Worm (Caenorhabditis elegans) whole organism, late embryonic: ENCODE measurements around the gene hrg-4.

Experiments used
- C38D4.7 ChIP-seq: fragments of 200-800 bp; sonication (Bioruptor generic); optimal IDR thresholded peaks from 2 replicates; lab custom pipeline; 2018; ENCODE audit warnings: mild to moderate bottlenecking, missing genetic modification characterization, moderate library complexity, missing compliant biosample characterization
- F13H6.1 ChIP-seq: sonication (generic microtip); optimal IDR thresholded peaks from 2 replicates; lab custom pipeline; 2016; ENCODE audit warnings: missing genetic modification characterization, missing compliant biosample characterization
- K02D7.2 ChIP-seq: sonication (generic microtip); optimal IDR thresholded peaks from 2 replicates; lab custom pipeline; 2017; ENCODE audit warnings: mild to moderate bottlenecking, missing genetic modification characterization, missing compliant biosample characterization
- Y22D7AL.16 ChIP-seq: sonication (generic microtip); optimal IDR thresholded peaks from 2 replicates; lab custom pipeline; 2016; ENCODE audit warnings: missing genetic modification characterization, missing compliant biosample characterization
- ahr-1 ChIP-seq: sonication (generic microtip); optimal IDR thresholded peaks from 2 replicates; lab custom pipeline; 2016; ENCODE audit warnings: missing genetic modification characterization, missing compliant biosample characterization
- ceh-19 ChIP-seq: fragments of 200-800 bp; sonication (Bioruptor generic); optimal IDR thresholded peaks from 2 replicates; lab custom pipeline; 2018; ENCODE audit warnings: mild to moderate bottlenecking, missing genetic modification characterization, missing compliant biosample characterization
- ceh-2 ChIP-seq: sonication (generic microtip); optimal IDR thresholded peaks from 2 replicates; lab custom pipeline; 2016; ENCODE audit warnings: missing genotype, missing genetic modification characterization, missing compliant biosample characterization
- ceh-24 ChIP-seq: sonication (generic microtip); optimal IDR thresholded peaks from 2 replicates; lab custom pipeline; 2016; ENCODE audit warnings: mild to moderate bottlenecking, missing genetic modification characterization, missing compliant biosample characterization
- ceh-31 ChIP-seq: sonication (generic microtip); optimal IDR thresholded peaks from 2 replicates; lab custom pipeline; 2016; ENCODE audit warnings: missing genetic modification characterization, missing compliant biosample characterization
- ceh-34 ChIP-seq: sonication (generic microtip); optimal IDR thresholded peaks from 2 replicates; lab custom pipeline; 2016; ENCODE audit warnings: mild to moderate bottlenecking, missing genetic modification characterization, missing compliant biosample characterization
- ceh-48 ChIP-seq: sonication (generic microtip); optimal IDR thresholded peaks from 2 replicates; lab custom pipeline; 2016; ENCODE audit warnings: missing genetic modification characterization, inconsistent platforms, missing compliant biosample characterization
- ceh-6 ChIP-seq: fragments of 200-800 bp; sonication (Bioruptor generic); optimal IDR thresholded peaks from 2 replicates; lab custom pipeline; 2018; ENCODE audit warnings: mild to moderate bottlenecking, missing genetic modification characterization, missing compliant biosample characterization
- ceh-9 ChIP-seq: sonication (generic microtip); optimal IDR thresholded peaks from 2 replicates; lab custom pipeline; 2016; ENCODE audit warnings: mild to moderate bottlenecking, missing genetic modification characterization, inconsistent platforms, missing compliant biosample characterization
- dve-1 ChIP-seq: sonication (generic microtip); optimal IDR thresholded peaks from 2 replicates; lab custom pipeline; 2017; ENCODE audit warnings: antibody characterized with exemption, mild to moderate bottlenecking, missing genetic modification characterization, missing compliant biosample characterization
- elt-2 ChIP-seq: sonication (generic microtip); optimal IDR thresholded peaks from 2 replicates; lab custom pipeline; 2016; ENCODE audit warnings: missing genetic modification reagents, missing genetic modification characterization, missing compliant biosample characterization
- ets-4 ChIP-seq: sonication (generic microtip); optimal IDR thresholded peaks from 2 replicates; lab custom pipeline; 2016; ENCODE audit warnings: missing genetic modification characterization, missing compliant biosample characterization
- fax-1 ChIP-seq: sonication (generic microtip); optimal IDR thresholded peaks from 2 replicates; lab custom pipeline; 2016; ENCODE audit warnings: missing genotype, missing genetic modification characterization, missing compliant biosample characterization
- fkh-10 ChIP-seq: fragments of 150-350 bp; optimal IDR thresholded peaks from 2 replicates; lab custom pipeline; 2014; ENCODE audit warnings: missing biosample characterization, missing genetic modification reagents, missing genetic modification characterization
- fkh-6 ChIP-seq: sonication (generic microtip); optimal IDR thresholded peaks from 2 replicates; lab custom pipeline; 2016; ENCODE audit warnings: missing genetic modification characterization, missing compliant biosample characterization
- gmeb-2 ChIP-seq: sonication (generic microtip); optimal IDR thresholded peaks from 2 replicates; lab custom pipeline; 2016; ENCODE audit warnings: missing genetic modification characterization, inconsistent platforms, missing compliant biosample characterization
- hlh-13 ChIP-seq: fragments of 200-800 bp; sonication (Bioruptor generic); optimal IDR thresholded peaks from 2 replicates; lab custom pipeline; 2018; ENCODE audit warnings: mild to moderate bottlenecking, missing genetic modification characterization, missing compliant biosample characterization
- hlh-15 ChIP-seq: sonication (generic microtip); optimal IDR thresholded peaks from 2 replicates; lab custom pipeline; 2016; ENCODE audit warnings: missing genetic modification characterization, missing compliant biosample characterization
- hlh-30 ChIP-seq: sonication (generic microtip); optimal IDR thresholded peaks from 2 replicates; lab custom pipeline; 2017; ENCODE audit warnings: antibody characterized with exemption, missing genetic modification characterization, missing compliant biosample characterization; ENCODE audit not compliant: insufficient read depth
- hlh-6 ChIP-seq: sonication (generic microtip); optimal IDR thresholded peaks from 2 replicates; lab custom pipeline; 2016; ENCODE audit warnings: missing genotype, missing genetic modification characterization, missing compliant biosample characterization
- hlh-8 ChIP-seq: sonication (generic microtip); optimal IDR thresholded peaks from 2 replicates; lab custom pipeline; 2016; ENCODE audit warnings: missing genotype, missing genetic modification characterization, missing compliant biosample characterization
- lim-6 ChIP-seq: sonication (generic microtip); optimal IDR thresholded peaks from 2 replicates; lab custom pipeline; 2016; ENCODE audit warnings: missing genetic modification characterization, missing compliant biosample characterization
- lin-11 ChIP-seq: fragments of 200-800 bp; sonication (Bioruptor generic); optimal IDR thresholded peaks from 2 replicates; lab custom pipeline; 2018; ENCODE audit warnings: mild to moderate bottlenecking, missing genetic modification characterization, missing compliant biosample characterization
- madf-2 ChIP-seq: sonication (generic microtip); optimal IDR thresholded peaks from 2 replicates; lab custom pipeline; 2017; ENCODE audit warnings: missing genetic modification characterization, missing compliant biosample characterization
- mec-3 ChIP-seq: sonication (generic microtip); optimal IDR thresholded peaks from 2 replicates; lab custom pipeline; 2016; ENCODE audit warnings: borderline replicate concordance, missing genetic modification characterization, missing compliant biosample characterization
- nfya-1 ChIP-seq: sonication (generic microtip); optimal IDR thresholded peaks from 2 replicates; lab custom pipeline; 2017; ENCODE audit warnings: missing genetic modification characterization, mild to moderate bottlenecking, missing compliant biosample characterization, antibody characterized with exemption, moderate library complexity
- nhr-11 ChIP-seq: fragments of 150-350 bp; optimal IDR thresholded peaks from 2 replicates; lab custom pipeline; 2014; ENCODE audit warnings: missing biosample characterization, missing genetic modification characterization
- nhr-232 ChIP-seq: sonication (generic microtip); optimal IDR thresholded peaks from 2 replicates; lab custom pipeline; 2016; ENCODE audit warnings: missing genetic modification characterization, missing compliant biosample characterization
- npax-4 ChIP-seq: sonication (generic microtip); optimal IDR thresholded peaks from 2 replicates; lab custom pipeline; 2016; ENCODE audit warnings: missing genetic modification characterization, missing compliant biosample characterization
- odd-2 ChIP-seq: sonication (generic microtip); optimal IDR thresholded peaks from 2 replicates; lab custom pipeline; 2017; ENCODE audit warnings: antibody characterized with exemption, mild to moderate bottlenecking, missing genetic modification characterization, missing compliant biosample characterization
- pag-3 ChIP-seq: sonication (generic microtip); optimal IDR thresholded peaks from 2 replicates; lab custom pipeline; 2016; ENCODE audit warnings: missing compliant biosample characterization, missing genetic modification characterization, borderline replicate concordance
- pax-1 ChIP-seq: fragments of 150-350 bp; optimal IDR thresholded peaks from 2 replicates; lab custom pipeline; 2014; ENCODE audit warnings: missing biosample characterization, missing genetic modification characterization
- pha-2 ChIP-seq: sonication (generic microtip); optimal IDR thresholded peaks from 2 replicates; lab custom pipeline; 2017; ENCODE audit warnings: mild to moderate bottlenecking, missing genetic modification characterization, missing compliant biosample characterization
- pha-4 ChIP-seq: fragments of 150-350 bp; optimal IDR thresholded peaks from 2 replicates; lab custom pipeline; 2018; ENCODE audit warnings: missing biosample characterization, missing genetic modification reagents, missing genetic modification characterization
- ref-2 ChIP-seq: sonication (generic microtip); optimal IDR thresholded peaks from 2 replicates; lab custom pipeline; 2016; ENCODE audit warnings: missing genetic modification characterization, missing compliant biosample characterization
- rnt-1 ChIP-seq: sonication (generic microtip); optimal IDR thresholded peaks from 2 replicates; lab custom pipeline; 2016; ENCODE audit warnings: missing genetic modification characterization, missing compliant biosample characterization
- sdc-2 ChIP-seq: sonication (generic microtip); optimal IDR thresholded peaks from 2 replicates; lab custom pipeline; 2016; ENCODE audit warnings: missing genotype, missing genetic modification characterization, missing compliant biosample characterization
- sox-2 ChIP-seq: fragments of 200-800 bp; sonication (Bioruptor generic); IDR thresholded peaks from 2 replicates; pipeline ENCODE4 v1.3.6; 2022; ENCODE audit warnings: missing genetic modification reagents, missing genetic modification characterization, missing compliant biosample characterization
- syd-9 ChIP-seq: sonication (generic microtip); optimal IDR thresholded peaks from 2 replicates; lab custom pipeline; 2016; ENCODE audit warnings: mild to moderate bottlenecking, missing genetic modification characterization, moderate library complexity, missing compliant biosample characterization
- tbx-2 ChIP-seq: sonication (generic microtip); optimal IDR thresholded peaks from 2 replicates; lab custom pipeline; 2016; ENCODE audit warnings: missing genetic modification characterization, missing compliant biosample characterization
- tbx-7 ChIP-seq: sonication (generic microtip); optimal IDR thresholded peaks from 2 replicates; lab custom pipeline; 2016; ENCODE audit warnings: missing genotype, missing genetic modification characterization, missing compliant biosample characterization
- ttx-3 ChIP-seq: sonication (generic microtip); optimal IDR thresholded peaks from 2 replicates; lab custom pipeline; 2016; ENCODE audit warnings: missing genetic modification reagents, missing genetic modification characterization, missing compliant biosample characterization
- unc-42 ChIP-seq: sonication (generic microtip); optimal IDR thresholded peaks from 2 replicates; lab custom pipeline; 2016; ENCODE audit warnings: missing genotype, missing genetic modification characterization, missing compliant biosample characterization
- unc-55 ChIP-seq: sonication (generic microtip); optimal IDR thresholded peaks from 2 replicates; lab custom pipeline; 2017; ENCODE audit warnings: missing biosample characterization, missing genetic modification reagents, missing genetic modification characterization
- unc-86 ChIP-seq: sonication (generic microtip); optimal IDR thresholded peaks from 2 replicates; lab custom pipeline; 2016; ENCODE audit warnings: missing genetic modification characterization, missing compliant biosample characterization
- zip-5 ChIP-seq: sonication (generic microtip); optimal IDR thresholded peaks from 2 replicates; lab custom pipeline; 2016; ENCODE audit warnings: missing genetic modification characterization, missing compliant biosample characterization
- ztf-16 ChIP-seq: sonication (generic microtip); optimal IDR thresholded peaks from 2 replicates; lab custom pipeline; 2017; ENCODE audit warnings: missing genetic modification characterization, missing compliant biosample characterization

Gene hrg-4

ce11 chrIV:11026648-11027047 is 4.1 kb downstream of the hrg-4 start:
- TF ChIP-seq lim-6 (tag; lab: Kevin White, UChicago) (no peak), unc-55 (GFP tag; lab: Kevin White, UChicago) (peak; percentile 6)
- TF ChIP-seq, all 69 proteins: peak for 1

DNA sequence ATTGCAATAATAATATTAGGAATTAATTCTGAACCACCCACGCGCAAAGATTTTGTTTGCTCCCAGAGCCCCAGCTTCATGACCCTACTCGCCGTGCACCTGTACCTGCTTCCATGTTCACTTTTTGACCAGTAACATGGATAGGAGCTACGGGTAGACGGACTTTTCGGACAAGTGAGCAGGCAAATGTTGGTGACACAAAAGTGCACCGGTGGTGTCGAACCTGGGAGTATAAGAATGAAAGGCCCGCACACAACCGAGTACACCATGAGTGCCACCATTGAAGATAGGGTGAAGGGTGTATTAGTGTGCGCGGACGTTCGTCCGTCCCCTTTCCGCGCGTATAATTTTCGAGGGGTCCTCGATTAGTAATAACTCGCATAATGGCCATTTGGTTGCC is 4.9 kb downstream of the hrg-4 start:
- peak; percentile 91 for TF ChIP-seq sdc-2
- peak; percentile 88 for TF ChIP-seq zip-5 (tag; lab: Kevin White, UChicago)
- peak; percentile 96 for TF ChIP-seq rnt-1
- TF ChIP-seq pax-1 (tag; lab: Kevin White, UChicago) = peak; percentile 32
- TF ChIP-seq madf-2 (tag; lab: Kevin White, UChicago) = peak; percentile 97
- no peak for TF ChIP-seq unc-55 (GFP tag; lab: Kevin White, UChicago)
- peak; percentile 97 for TF ChIP-seq sox-2 (GFP tag; lab: Robert Waterston, UW)
- peak; percentile 96 for TF ChIP-seq ceh-9 (tag; lab: Kevin White, UChicago)
- peak; percentile 97 for TF ChIP-seq syd-9
- peak; percentile 97 for TF ChIP-seq ceh-48 (tag; lab: Kevin White, UChicago)
- peak; percentile 83 for TF ChIP-seq lim-6 (tag; lab: Kevin White, UChicago)
- peak; percentile 98 for TF ChIP-seq tbx-2 (tag; lab: Kevin White, UChicago)
- TF ChIP-seq pag-3 (tag; lab: Kevin White, UChicago) = peak; percentile 91
- TF ChIP-seq ahr-1 (tag; lab: Kevin White, UChicago) = peak; percentile 97
- peak; percentile 84 for TF ChIP-seq odd-2
- TF ChIP-seq fkh-10 (GFP tag; lab: Kevin White, UChicago) = peak; percentile 90
- TF ChIP-seq hlh-6 (tag; lab: Kevin White, UChicago) = peak; percentile 99
- TF ChIP-seq hlh-30 (tag; lab: Kevin White, UChicago) = peak; percentile 80
- TF ChIP-seq lin-11 = peak; percentile 95
- peak; percentile 62 for TF ChIP-seq ets-4
- TF ChIP-seq ztf-16 (tag; lab: Kevin White, UChicago) = peak; percentile 99
- peak; percentile 59 for TF ChIP-seq dve-1
- TF ChIP-seq elt-2 (tag; lab: Kevin White, UChicago) = peak; percentile 99
- TF ChIP-seq F13H6.1 = peak; percentile 83
- TF ChIP-seq ceh-2 (tag; lab: Kevin White, UChicago) = peak; percentile 95
- TF ChIP-seq hlh-8 (tag; lab: Kevin White, UChicago) = peak; percentile 96
- peak; percentile 83 for TF ChIP-seq ceh-31 (tag; lab: Kevin White, UChicago)
- peak; percentile 92 for TF ChIP-seq mec-3
- peak; percentile 98 for TF ChIP-seq ceh-19 (GFP tag; lab: Kevin White, UChicago)
- TF ChIP-seq fkh-6 (tag; lab: Kevin White, UChicago) = peak; percentile 96
- peak; percentile 96 for TF ChIP-seq C38D4.7 (GFP tag; lab: Kevin White, UChicago)
- TF ChIP-seq pha-4 (tag; lab: Kevin White, UChicago) = no peak
- peak; percentile 99 for TF ChIP-seq ref-2
- peak; percentile 99 for TF ChIP-seq fax-1 (tag; lab: Kevin White, UChicago)
- TF ChIP-seq ceh-34 (tag; lab: Kevin White, UChicago) = peak; percentile 98
- peak; percentile 98 for TF ChIP-seq hlh-13 (GFP tag; lab: Kevin White, UChicago)
- TF ChIP-seq pha-2 (tag; lab: Kevin White, UChicago) = peak; percentile 97
- TF ChIP-seq Y22D7AL.16 = peak; percentile 98
- peak; percentile 95 for TF ChIP-seq npax-4 (tag; lab: Kevin White, UChicago)
- peak; percentile 98 for TF ChIP-seq nhr-232 (tag; lab: Kevin White, UChicago)
- peak; percentile 92 for TF ChIP-seq ceh-24 (tag; lab: Kevin White, UChicago)
- TF ChIP-seq nfya-1 = peak; percentile 84
- peak; percentile 89 for TF ChIP-seq tbx-7 (tag; lab: Kevin White, UChicago)
- TF ChIP-seq unc-42 = peak; percentile 72
- TF ChIP-seq unc-86 (tag; lab: Kevin White, UChicago) = peak; percentile 97
- TF ChIP-seq hlh-15 (tag; lab: Kevin White, UChicago) = peak; percentile 91
- peak; percentile 98 for TF ChIP-seq K02D7.2 (tag; lab: Kevin White, UChicago)
- no peak for TF ChIP-seq nhr-11 (tag; lab: Kevin White, UChicago)
- peak; percentile 99 for TF ChIP-seq gmeb-2
- TF ChIP-seq ceh-6 = peak; percentile 99
- TF ChIP-seq ttx-3 (tag; lab: Kevin White, UChicago) = peak; percentile 97
